Worm (Caenorhabditis elegans): ENCODE results near the gene srz-67.

ce11 chrII:3213898-3214297 is 23.0 kb downstream of the srz-67 start, which contains the start of gene ZC239.4:
- TF ChIP-seq T22C8.4 (GFP tag; IDR thresholded peaks at IDR 0.05) (no peak), klf-2 (GFP tag; conservative IDR thresholded peaks at IDR 0.05) (no peak), ztf-29 (GFP tag; IDR thresholded peaks at IDR 0.05) (no peak), flt-1 (GFP tag; IDR thresholded peaks at IDR 0.05) (no peak), tab-1 (GFP tag; IDR thresholded peaks at IDR 0.05) (no peak), cog-1 (tag; optimal IDR thresholded peaks at IDR 0.05) (no peak), med-1 (GFP tag; optimal IDR thresholded peaks at IDR 0.05; ENCODE audit: insufficient read depth) (no peak), ref-1 (GFP tag; conservative IDR thresholded peaks at IDR 0.05) (no peak)

Data from whole organism, midembryonic.